Fruit fly (Drosophila melanogaster): ENCODE measurements around the gene Tie.

Gene Tie

dm6 chr3L:4541573-4542371 is 9.8 kb upstream of the Tie start, which contains the start of gene CG11357 (continued):
- peak; percentile 84 for TF ChIP-seq wek (GFP tag; optimal IDR thresholded peaks at IDR 0.05)
- peak; percentile 99 for TF ChIP-seq CG9727 (GFP tag; optimal IDR thresholded peaks at IDR 0.05)
- peak; percentile 46 for TF ChIP-seq dm (GFP tag; optimal IDR thresholded peaks at IDR 0.05)
- no peak for TF ChIP-seq hkb (optimal IDR thresholded peaks at IDR 0.05)
- peak; percentile 99 for TF ChIP-seq hkb (GFP tag; IDR thresholded peaks at IDR 0.05)
- no peak for TF ChIP-seq CG1832 (GFP tag; optimal IDR thresholded peaks at IDR 0.05)
- peak; percentile 99 for TF ChIP-seq ranshi (GFP tag; IDR thresholded peaks at IDR 0.05)
- TF ChIP-seq Sin3A (optimal IDR thresholded peaks at IDR 0.05): no peak
- TF ChIP-seq CG5953 (GFP tag; IDR thresholded peaks at IDR 0.05): peak; percentile 96
- peak; percentile 86 for TF ChIP-seq amos (GFP tag; IDR thresholded peaks at IDR 0.05; ENCODE audit: partially characterized antibody)
- TF ChIP-seq luna (GFP tag; optimal IDR thresholded peaks at IDR 0.05): peak; percentile 59
- peak; percentile 98 for TF ChIP-seq CG11504 (tag; optimal IDR thresholded peaks at IDR 0.05)
- peak; percentile 99 for TF ChIP-seq CG10979 (tag; optimal IDR thresholded peaks at IDR 0.05)
- peak; percentile 83 for TF ChIP-seq Hey (tag; optimal IDR thresholded peaks at IDR 0.05)
- no peak for TF ChIP-seq D (optimal IDR thresholded peaks at IDR 0.05)
- TF ChIP-seq D (GFP tag; optimal IDR thresholded peaks at IDR 0.05): peak; percentile 97
- peak; percentile 99 for TF ChIP-seq fd3F (GFP tag; optimal IDR thresholded peaks at IDR 0.05)
- peak; percentile 97 for TF ChIP-seq Abd-B (GFP tag; optimal IDR thresholded peaks at IDR 0.05)
- peak; percentile 71 for TF ChIP-seq CG17186 (GFP tag; optimal IDR thresholded peaks at IDR 0.05)
- peak; percentile 53 for TF ChIP-seq CG33213 (GFP tag; optimal IDR thresholded peaks at IDR 0.05)
- peak; percentile 95 for TF ChIP-seq CG4707 (GFP tag; optimal IDR thresholded peaks at IDR 0.05)
- peak; percentile 98 for TF ChIP-seq NFAT (GFP tag; IDR thresholded peaks at IDR 0.05)
- TF ChIP-seq jing (GFP tag; optimal IDR thresholded peaks at IDR 0.05): peak; percentile 90
- TF ChIP-seq ssp (GFP tag; IDR thresholded peaks at IDR 0.05): peak; percentile 94
- TF ChIP-seq MESR4 (GFP tag; optimal IDR thresholded peaks at IDR 0.05): peak; percentile 69
- peak; percentile 63 for TF ChIP-seq CG10565 (GFP tag; optimal IDR thresholded peaks at IDR 0.05)
- peak; percentile 99 for TF ChIP-seq dmrt99B (tag; optimal IDR thresholded peaks at IDR 0.05)
- peak; percentile 98 for TF ChIP-seq Xbp1 (GFP tag; optimal IDR thresholded peaks at IDR 0.05)
- peak; percentile 96 for TF ChIP-seq CG10267 (tag; optimal IDR thresholded peaks at IDR 0.05)
- peak; percentile 64 for TF ChIP-seq NC2α (GFP tag; optimal IDR thresholded peaks at IDR 0.05)
- TF ChIP-seq eve (GFP tag; optimal IDR thresholded peaks at IDR 0.05): peak in 1 of 2 experiments; percentile 91
- peak; percentile 56 for TF ChIP-seq CTCF (GFP tag; optimal IDR thresholded peaks at IDR 0.05)
- TF ChIP-seq Nf-YA (GFP tag; IDR thresholded peaks at IDR 0.05): peak; percentile 98
- peak; percentile 98 for TF ChIP-seq CG31441 (GFP tag; IDR thresholded peaks at IDR 0.05)
- TF ChIP-seq Nf-YB (GFP tag; optimal IDR thresholded peaks at IDR 0.05): peak; percentile 91
- TF ChIP-seq CG16815 (GFP tag; optimal IDR thresholded peaks at IDR 0.05): peak; percentile 94
- no peak for TF ChIP-seq Neu2 (GFP tag; optimal IDR thresholded peaks at IDR 0.05; ENCODE audit: borderline replicate concordance)
- peak; percentile 64 for TF ChIP-seq NC2β (GFP tag; optimal IDR thresholded peaks at IDR 0.05)
- peak; percentile 99 for TF ChIP-seq CG7372 (GFP tag; IDR thresholded peaks at IDR 0.05)
- TF ChIP-seq ham (GFP tag; IDR thresholded peaks at IDR 0.05): peak; percentile 95
- TF ChIP-seq Adf1 (GFP tag; IDR thresholded peaks at IDR 0.05): peak; percentile 87
- TF ChIP-seq Mad (GFP tag; optimal IDR thresholded peaks at IDR 0.05): peak; percentile 93
- TF ChIP-seq CG17359 (tag; optimal IDR thresholded peaks at IDR 0.05): peak; percentile 99
- peak; percentile 98 for TF ChIP-seq CG17568 (GFP tag; optimal IDR thresholded peaks at IDR 0.05)
- TF ChIP-seq CG2129 (GFP tag; IDR thresholded peaks at IDR 0.05; ENCODE audit: partially characterized antibody): no peak
- TF ChIP-seq ase (GFP tag; IDR thresholded peaks at IDR 0.05): peak; percentile 98
- TF ChIP-seq fd96Cb (tag; optimal IDR thresholded peaks at IDR 0.05): peak; percentile 98
- TF ChIP-seq CG11723 (GFP tag; optimal IDR thresholded peaks at IDR 0.05): peak; percentile 96
- TF ChIP-seq CG4424 (GFP tag; optimal IDR thresholded peaks at IDR 0.05): peak; percentile 96
- peak; percentile 93 for TF ChIP-seq YL-1 (GFP tag; optimal IDR thresholded peaks at IDR 0.05)

Data from whole organism, embryonic.